Worm (Caenorhabditis elegans): ENCODE results near the gene E03H12.5.

E03H12.5 gene

ce11 chrIV:4930754-4931322 is 46.2 kb upstream of the E03H12.5 start (continued):
- TF ChIP-seq sup-37 (GFP tag; optimal IDR thresholded peaks at IDR 0.05) = no peak
- TF ChIP-seq nhr-76 (tag; optimal IDR thresholded peaks at IDR 0.05) = no peak
- no peak for TF ChIP-seq snu-23 (GFP tag; optimal IDR thresholded peaks at IDR 0.05)
- no peak for TF ChIP-seq lin-13 (GFP tag; optimal IDR thresholded peaks at IDR 0.05)

DNA sequence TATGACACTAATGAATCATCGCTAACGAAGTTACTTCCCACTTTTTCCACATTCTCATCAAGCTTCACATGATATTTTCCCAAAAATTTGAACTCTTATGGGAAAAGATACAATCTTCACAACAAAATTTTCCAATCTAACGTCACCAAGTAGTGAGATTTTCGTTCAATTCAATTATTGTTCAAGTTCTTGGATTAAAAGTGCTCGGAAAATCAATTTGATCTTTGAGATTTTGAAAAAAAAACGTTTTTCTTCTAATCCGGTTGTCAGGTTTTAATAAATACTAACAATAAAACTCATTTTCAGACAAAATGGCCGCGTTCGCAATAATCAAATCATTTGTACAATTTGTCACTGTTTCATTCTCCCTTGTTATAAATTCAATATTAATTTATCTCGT is 42.9 kb upstream of the E03H12.5 start, which contains the start of gene str-153:
TSS of gene str-153 (plus strand) at position 301 of the 400 bp plus-strand sequence.
- TF ChIP-seq pax-3 (tag; optimal IDR thresholded peaks at IDR 0.05) (no peak), mep-1 (tag; optimal IDR thresholded peaks at IDR 0.05) (no peak), nhr-237 (tag; optimal IDR thresholded peaks at IDR 0.05) (no peak), egl-27 (tag; optimal IDR thresholded peaks at IDR 0.05) (no peak), unc-130 (tag; optimal IDR thresholded peaks at IDR 0.05) (no peak), fkh-8 (tag; optimal IDR thresholded peaks at IDR 0.05) (no peak), fos-1 (tag; optimal IDR thresholded peaks at IDR 0.05) (no peak), lin-35 (GFP tag; optimal IDR thresholded peaks at IDR 0.05) (no peak), ets-5 (GFP tag; IDR thresholded peaks at IDR 0.05) (no peak), nhr-12 (tag; optimal IDR thresholded peaks at IDR 0.05) (no peak), unc-98 (GFP tag; IDR thresholded peaks at IDR 0.05) (no peak), nhr-76 (tag; optimal IDR thresholded peaks at IDR 0.05) (no peak), ceh-82 (tag; optimal IDR thresholded peaks at IDR 0.05) (no peak)

- TF ChIP-seq ceh-88 (GFP tag; IDR thresholded peaks at IDR 0.05) (no peak), lin-39 (tag; optimal IDR thresholded peaks at IDR 0.05) (no peak), elt-2 (tag; optimal IDR thresholded peaks at IDR 0.05) (peak; percentile 56), unc-98 (GFP tag; IDR thresholded peaks at IDR 0.05) (no peak)
These were observed 39.4 kb upstream of the E03H12.5 start, which contains the start of gene fbxa-86 for ce11 chrIV:4937647-4938046. fbxa-86 (minus strand) TSS chrIV:4938013.

DNA sequence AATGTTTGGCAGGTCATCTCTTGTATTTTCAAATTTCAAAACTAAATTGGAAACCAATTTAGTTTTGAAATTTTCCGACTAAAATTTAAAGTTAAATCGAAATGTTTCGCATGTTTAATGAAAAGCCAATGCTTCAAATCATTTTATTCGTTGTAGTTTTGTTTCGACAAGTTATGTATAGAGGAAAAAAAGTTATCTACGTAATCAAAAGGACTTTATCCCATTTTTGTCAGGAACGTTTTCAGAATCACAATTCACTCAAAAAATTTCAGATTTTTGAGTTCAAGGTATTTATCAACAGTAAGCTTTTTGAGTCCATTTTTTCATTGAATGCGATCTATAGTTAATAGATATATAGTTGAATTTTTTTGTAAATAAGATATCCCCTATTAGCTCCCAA is 38.4 kb upstream of the E03H12.5 start, which contains the start of gene str-168:
TSS of gene str-168 (plus strand) at position 301 of the 400 bp plus-strand sequence.
- TF ChIP-seq lsy-2 (tag; optimal IDR thresholded peaks at IDR 0.05) (no peak), ztf-11 (tag; optimal IDR thresholded peaks at IDR 0.05) (no peak), mep-1 (tag; optimal IDR thresholded peaks at IDR 0.05) (no peak), unc-130 (tag; optimal IDR thresholded peaks at IDR 0.05) (no peak), elt-3 (tag; optimal IDR thresholded peaks at IDR 0.05) (no peak), unc-30 (tag; optimal IDR thresholded peaks at IDR 0.05) (no peak), Y116A8C.19 (tag; optimal IDR thresholded peaks at IDR 0.05; ENCODE audit: borderline replicate concordance) (no peak), unc-98 (GFP tag; IDR thresholded peaks at IDR 0.05) (no peak), irx-1 (tag; optimal IDR thresholded peaks at IDR 0.05) (no peak), nhr-11 (tag; optimal IDR thresholded peaks at IDR 0.05) (no peak), dsc-1 (tag; optimal IDR thresholded peaks at IDR 0.05) (no peak), sox-4 (tag; optimal IDR thresholded peaks at IDR 0.05) (no peak), F16B12.6 (tag; optimal IDR thresholded peaks at IDR 0.05) (no peak), ces-1 (GFP tag; optimal IDR thresholded peaks at IDR 0.05) (no peak), nhr-28 (tag; optimal IDR thresholded peaks at IDR 0.05) (no peak), mdl-1 (tag; optimal IDR thresholded peaks at IDR 0.05) (no peak)

ce11 chrIV:4941681-4942080 is 35.3 kb upstream of the E03H12.5 start, which contains the start of gene Y9C9A.5:
Y9C9A.5 (plus strand) TSS chrIV:4941981.
- no peak for TF ChIP-seq unc-86 (tag; optimal IDR thresholded peaks at IDR 0.05)
- TF ChIP-seq efl-3 (GFP tag; optimal IDR thresholded peaks at IDR 0.05) = no peak
- no peak for TF ChIP-seq nhr-90 (tag; optimal IDR thresholded peaks at IDR 0.05; ENCODE audit: poor library complexity)

Measured in whole organism, L1 larva.